Fruit fly (Drosophila melanogaster): ENCODE data around the gene ssp7.
A peak's percentile ranks its signal among the peaks of the same experiment; 100 is the strongest.

ssp7 gene

DNA sequence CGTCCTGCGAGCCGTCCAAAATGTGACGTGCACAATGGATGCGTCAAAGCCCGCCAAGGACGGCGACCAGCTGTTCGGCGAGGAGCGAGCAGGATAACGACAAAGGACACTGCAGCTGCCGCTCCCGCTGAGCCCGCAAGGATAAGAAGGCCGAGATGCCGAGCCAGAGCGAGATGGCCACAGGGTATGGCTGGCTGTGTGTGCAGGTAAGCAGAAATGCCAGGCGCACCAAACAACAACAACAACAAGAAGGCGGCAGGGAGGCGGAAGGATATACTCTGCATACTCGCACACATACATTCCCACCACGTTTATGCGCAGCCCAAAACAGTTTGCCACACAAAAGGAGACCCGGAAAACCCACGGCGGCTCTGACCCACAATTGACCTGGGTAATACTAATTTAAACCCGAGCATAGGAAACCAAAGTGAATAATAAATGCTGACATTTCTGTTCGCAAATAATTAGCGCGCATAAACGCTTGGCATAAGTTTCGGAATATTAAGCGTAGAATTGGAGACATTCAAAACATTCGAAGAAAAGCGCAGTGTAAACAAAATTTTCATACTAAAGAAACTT is 6.6 kb upstream of the ssp7 start (continued):
- TF ChIP-seq CG6276 (GFP tag; optimal IDR thresholded peaks at IDR 0.05) (no peak), fd85E (GFP tag; optimal IDR thresholded peaks at IDR 0.05) (no peak), OdsH (GFP tag; optimal IDR thresholded peaks at IDR 0.05) (peak; percentile 7), CG6808 (GFP tag; optimal IDR thresholded peaks at IDR 0.05) (no peak), CG1621 (tag; optimal IDR thresholded peaks at IDR 0.05) (no peak), CG6792 (GFP tag; optimal IDR thresholded peaks at IDR 0.05) (no peak), Blimp-1 (GFP tag; optimal IDR thresholded peaks at IDR 0.05) (no peak), CG11902 (GFP tag; optimal IDR thresholded peaks at IDR 0.05) (no peak)

- TF ChIP-seq CG8319 (GFP tag; optimal IDR thresholded peaks at IDR 0.05) (no peak), CG11762 (GFP tag; optimal IDR thresholded peaks at IDR 0.05; ENCODE audit: insufficient read depth) (no peak)
Measured at dm6 chrX:11144575-11144974, 4.5 kb upstream of the ssp7 start.

- TF ChIP-seq Eip93F (GFP tag; optimal IDR thresholded peaks at IDR 0.05) (no peak), CG15336 (GFP tag; IDR thresholded peaks at IDR 0.05) (no peak), CG8632 (GFP tag; optimal IDR thresholded peaks at IDR 0.05) (no peak), fd59A (GFP tag; optimal IDR thresholded peaks at IDR 0.05) (no peak), fd85E (GFP tag; optimal IDR thresholded peaks at IDR 0.05) (no peak), Sox14 (GFP tag; optimal IDR thresholded peaks at IDR 0.05) (no peak), CG6854 (GFP tag; optimal IDR thresholded peaks at IDR 0.05) (no peak), CG34406 (GFP tag; optimal IDR thresholded peaks at IDR 0.05) (no peak), Eip78C (GFP tag) (no peak), acj6 (GFP tag; optimal IDR thresholded peaks at IDR 0.05) (no peak), Ets21C (GFP tag; optimal IDR thresholded peaks at IDR 0.05) (no peak), cyc (GFP tag; optimal IDR thresholded peaks at IDR 0.05) (no peak), salr (GFP tag; optimal IDR thresholded peaks at IDR 0.05) (no peak)
Measured at dm6 chrX:11143820-11144219, 3.8 kb upstream of the ssp7 start, which contains the start of gene CG15201. CG15201 (plus strand) TSS chrX:11144120.

- TF ChIP-seq dsx (GFP tag; optimal IDR thresholded peaks at IDR 0.05; ENCODE audit: poor library complexity, severe bottlenecking) (no peak), CG3032 (tag; optimal IDR thresholded peaks at IDR 0.05) (no peak), Eip78C (GFP tag) (peak; percentile 68), Met (GFP tag; optimal IDR thresholded peaks at IDR 0.05) (peak; percentile 4)
Measured at dm6 chrX:11141785-11142591, 1.9 kb upstream of the ssp7 start, which contains the start of the genes CG15199 and CG15202. CG15199 (minus strand) TSS chrX:11141835. CG15202 (plus strand) TSS chrX:11142541.

DNA sequence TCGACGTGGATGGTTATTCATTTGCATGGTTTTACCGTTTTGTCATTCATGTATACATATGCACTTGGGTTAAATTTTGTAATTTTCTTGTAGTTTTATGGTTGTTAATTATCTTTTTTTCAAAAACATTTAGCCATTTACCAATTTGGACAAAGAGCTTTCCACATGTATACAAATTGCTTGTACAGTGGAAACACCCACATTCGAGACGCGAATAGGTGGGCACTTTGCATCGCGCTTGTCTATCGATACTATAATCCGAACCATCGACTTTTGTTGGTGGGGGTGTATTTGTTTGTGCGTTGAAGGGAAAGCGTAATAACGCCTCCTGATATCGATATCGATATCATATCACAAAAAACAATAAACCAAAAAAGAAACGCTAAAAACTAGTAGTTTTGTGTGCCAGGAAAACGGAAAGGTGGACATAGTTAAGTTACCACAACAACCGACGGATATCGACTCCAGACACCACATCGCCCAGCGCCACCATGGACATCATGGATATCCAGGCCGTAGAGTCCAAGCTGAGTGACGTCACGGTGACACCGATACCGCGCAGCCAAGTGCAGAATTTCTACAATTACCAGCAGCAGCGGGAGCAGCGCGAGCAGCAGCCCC is 2.4 kb downstream of the ssp7 start, which contains the start of gene CDK2AP1:
CDK2AP1 (plus strand) TSS at position 294 of the 621 bp plus-strand sequence.
- TF ChIP-seq CG3032 (tag; optimal IDR thresholded peaks at IDR 0.05) (peak; percentile 30), Hr39 (GFP tag; optimal IDR thresholded peaks at IDR 0.05) (peak; percentile 34), CG11294 (GFP tag; IDR thresholded peaks at IDR 0.05) (no peak), vri (GFP tag; optimal IDR thresholded peaks at IDR 0.05) (peak; percentile 18), dsx (GFP tag; optimal IDR thresholded peaks at IDR 0.05; ENCODE audit: poor library complexity, severe bottlenecking) (peak; percentile 10), Met (GFP tag; optimal IDR thresholded peaks at IDR 0.05) (no peak), CG32006 (GFP tag; optimal IDR thresholded peaks at IDR 0.05) (peak; percentile 7), Ets96B (tag; optimal IDR thresholded peaks at IDR 0.05) (no peak), CG1621 (tag; optimal IDR thresholded peaks at IDR 0.05) (peak; percentile 74), pdm3 (GFP tag; optimal IDR thresholded peaks at IDR 0.05) (peak; percentile 30), fkh (GFP tag; optimal IDR thresholded peaks at IDR 0.05) (peak; percentile 6), CG31627 (GFP tag; optimal IDR thresholded peaks at IDR 0.05) (peak; percentile 36), svp (GFP tag) (no peak), fd59A (GFP tag; optimal IDR thresholded peaks at IDR 0.05) (no peak), OdsH (GFP tag; optimal IDR thresholded peaks at IDR 0.05) (peak; percentile 3), Sox14 (GFP tag; optimal IDR thresholded peaks at IDR 0.05) (peak; percentile 54), CG10631 (GFP tag; optimal IDR thresholded peaks at IDR 0.05) (peak; percentile 12), cyc (GFP tag; optimal IDR thresholded peaks at IDR 0.05) (peak; percentile 7)
